Worm (Caenorhabditis elegans) whole organism, L1 larva: Measurements from ENCODE around the gene Y38C1AA.1.

Source experiments
- C16A3.4 ChIP-seq: fragments of 150-350 bp; optimal IDR thresholded peaks from 2 replicates; lab custom pipeline; 2014; ENCODE audit warnings: missing biosample characterization, missing genetic modification characterization
- C34B4.2 ChIP-seq: sonication (generic microtip); optimal IDR thresholded peaks from 2 replicates; lab custom pipeline; 2017; ENCODE audit warnings: mild to moderate bottlenecking, missing genetic modification characterization, missing compliant biosample characterization
- aha-1 ChIP-seq: fragments of 150-350 bp; optimal IDR thresholded peaks from 2 replicates; lab custom pipeline; 2014; ENCODE audit warnings: missing biosample characterization, missing genetic modification characterization
- alr-1 ChIP-seq: fragments of 200-800 bp; sonication (Bioruptor generic); optimal IDR thresholded peaks from 2 replicates; lab custom pipeline; 2018; ENCODE audit warnings: borderline replicate concordance, mild to moderate bottlenecking, missing genetic modification characterization, missing compliant biosample characterization
- blmp-1 ChIP-seq: fragments of 150-350 bp; optimal IDR thresholded peaks from 2 replicates; lab custom pipeline; 2014; ENCODE audit warnings: missing biosample characterization, missing genetic modification characterization
- ceh-63 ChIP-seq: fragments of 200-800 bp; sonication (Bioruptor generic); optimal IDR thresholded peaks from 2 replicates; lab custom pipeline; 2018; ENCODE audit warnings: mild to moderate bottlenecking, missing genetic modification characterization, missing compliant biosample characterization
- ceh-8 ChIP-seq: fragments of 200-800 bp; sonication (Bioruptor generic); optimal IDR thresholded peaks from 2 replicates; lab custom pipeline; 2018; ENCODE audit warnings: mild to moderate bottlenecking, missing genetic modification characterization, moderate library complexity, missing compliant biosample characterization
- ceh-82 ChIP-seq, 3 experiments: fragments of 150-350 bp in 1 of 3; sonication (generic microtip) in 2 of 3; optimal IDR thresholded peaks; 2 replicates each; lab custom pipeline; 2014 to 2017; ENCODE audit warnings: missing biosample characterization in 3 of 3, missing genetic modification characterization in 3 of 3
- ceh-88 ChIP-seq: fragments of 200-800 bp; sonication (Bioruptor generic); IDR thresholded peaks from 2 replicates; pipeline ENCODE4 v1.3.6; 2022; ENCODE audit warnings: missing genetic modification characterization, missing compliant biosample characterization
- dpl-1 ChIP-seq, 3 experiments: fragments of 150-350 bp in 2 of 3; sonication (generic microtip) in 1 of 3; optimal IDR thresholded peaks; 2 replicates each; lab custom pipeline; 2014 to 2017; ENCODE audit warnings: missing biosample characterization in 3 of 3, missing genetic modification characterization in 3 of 3, missing genetic modification reagents in 3 of 3
- dsc-1 ChIP-seq: sonication (generic microtip); optimal IDR thresholded peaks from 2 replicates; lab custom pipeline; 2016; ENCODE audit warnings: mild to moderate bottlenecking, missing genetic modification characterization, missing compliant biosample characterization
- efl-1 ChIP-seq, 4 experiments: fragments of 150-350 bp; optimal IDR thresholded peaks in 3 of 4; peaks in 1 of 4; 1 replicate in 1 of 4; 2 replicates in 3 of 4; lab custom pipeline; 2014; ENCODE audit warnings: missing biosample characterization in 2 of 4, missing genetic modification characterization in 2 of 4, missing genetic modification reagents in 2 of 4
- efl-3 ChIP-seq: fragments of 200-800 bp; sonication (Bioruptor generic); optimal IDR thresholded peaks from 2 replicates; lab custom pipeline; 2018; ENCODE audit warnings: mild to moderate bottlenecking, missing genetic modification characterization, missing compliant biosample characterization
- ets-5 ChIP-seq: fragments of 200-800 bp; sonication (Bioruptor generic); IDR thresholded peaks from 2 replicates; pipeline ENCODE4 v1.3.6; 2022; ENCODE audit warnings: missing genetic modification characterization, missing compliant biosample characterization
- fkh-10 ChIP-seq: sonication (generic microtip); optimal IDR thresholded peaks from 2 replicates; lab custom pipeline; 2017; ENCODE audit warnings: missing biosample characterization, missing genetic modification reagents, missing genetic modification characterization
- fkh-4 ChIP-seq: sonication (generic microtip); optimal IDR thresholded peaks from 2 replicates; lab custom pipeline; 2016; ENCODE audit warnings: missing compliant biosample characterization, missing genetic modification characterization, borderline replicate concordance
- fkh-8 ChIP-seq: sonication (generic microtip); optimal IDR thresholded peaks from 2 replicates; lab custom pipeline; 2016; ENCODE audit warnings: mild to moderate bottlenecking, missing genetic modification characterization, missing compliant biosample characterization
- grh-1 ChIP-seq: fragments of 200-800 bp; sonication (Bioruptor generic); IDR thresholded peaks from 2 replicates; pipeline ENCODE4 v1.3.6; 2022; ENCODE audit warnings: missing genetic modification reagents, missing genetic modification characterization, missing compliant biosample characterization
- hlh-4 ChIP-seq: sonication (generic microtip); optimal IDR thresholded peaks from 2 replicates; lab custom pipeline; 2016; ENCODE audit warnings: mild to moderate bottlenecking, missing genetic modification characterization, missing compliant biosample characterization
- lin-14 ChIP-seq: fragments of 200-800 bp; sonication (Bioruptor generic); optimal IDR thresholded peaks from 2 replicates; lab custom pipeline; 2018; ENCODE audit warnings: mild to moderate bottlenecking, missing genetic modification characterization, moderate library complexity, missing compliant biosample characterization
- lin-15B ChIP-seq: fragments of 150-350 bp; sonication (generic microtip); optimal IDR thresholded peaks from 3 replicates; lab custom pipeline; 2014; ENCODE audit warnings: missing biosample characterization, missing genetic modification characterization
- lin-35 ChIP-seq, 2 experiments: fragments of 150-350 bp; optimal IDR thresholded peaks; 2 replicates each; lab custom pipeline; 2014; ENCODE audit warnings: missing biosample characterization in 2 of 2, missing genetic modification characterization in 2 of 2, missing genetic modification reagents in 2 of 2
- lin-39 ChIP-seq: fragments of 150-350 bp; optimal IDR thresholded peaks from 2 replicates; lab custom pipeline; 2014; ENCODE audit warnings: missing biosample characterization, missing genetic modification reagents, missing genetic modification characterization
- mdl-1 ChIP-seq, 2 experiments: fragments of 150-350 bp; optimal IDR thresholded peaks; 2 replicates each; lab custom pipeline; 2014 to 2017; ENCODE audit warnings: missing biosample characterization in 2 of 2, missing genetic modification characterization in 2 of 2, inconsistent platforms in 1 of 2
- mep-1 ChIP-seq: fragments of 150-350 bp; optimal IDR thresholded peaks from 2 replicates; lab custom pipeline; 2014; ENCODE audit warnings: missing biosample characterization, missing genetic modification characterization
- nhr-19 ChIP-seq: fragments of 200-800 bp; sonication (Bioruptor generic); conservative IDR thresholded peaks from 2 replicates; pipeline ENCODE4 v1.3.6; 2022; ENCODE audit warnings: missing genetic modification characterization, missing compliant biosample characterization
- nhr-20 ChIP-seq: sonication (generic microtip); optimal IDR thresholded peaks from 2 replicates; lab custom pipeline; 2016; ENCODE audit warnings: mild to moderate bottlenecking, missing genetic modification characterization, missing compliant biosample characterization
- nhr-85 ChIP-seq: sonication (generic microtip); peaks from one replicate; lab custom pipeline; 2016; ENCODE audit warnings: missing genetic modification characterization, inconsistent platforms, missing compliant biosample characterization
- pag-3 ChIP-seq: sonication (generic microtip); optimal IDR thresholded peaks from 2 replicates; lab custom pipeline; 2017; ENCODE audit warnings: missing genetic modification characterization, mild to moderate bottlenecking, missing compliant biosample characterization, antibody characterized with exemption, borderline replicate concordance; ENCODE audit not compliant: insufficient read depth
- snpc-4 ChIP-seq: fragments of 150-350 bp; optimal IDR thresholded peaks from 2 replicates; lab custom pipeline; 2014; ENCODE audit warnings: missing biosample characterization, missing genetic modification characterization
- snu-23 ChIP-seq: sonication (generic microtip); optimal IDR thresholded peaks from 2 replicates; lab custom pipeline; 2016; ENCODE audit warnings: missing genetic modification characterization, missing compliant biosample characterization
- sox-4 ChIP-seq: sonication (generic microtip); optimal IDR thresholded peaks from 2 replicates; lab custom pipeline; 2016; ENCODE audit warnings: missing genetic modification characterization, missing compliant biosample characterization
- sup-37 ChIP-seq: fragments of 200-800 bp; sonication (Bioruptor generic); optimal IDR thresholded peaks from 2 replicates; lab custom pipeline; 2018; ENCODE audit warnings: mild to moderate bottlenecking, missing genetic modification characterization, missing compliant biosample characterization
- tbx-2 ChIP-seq: sonication (generic microtip); optimal IDR thresholded peaks from 2 replicates; lab custom pipeline; 2016; ENCODE audit warnings: missing genetic modification characterization, missing compliant biosample characterization
- unc-130 ChIP-seq: fragments of 150-350 bp; optimal IDR thresholded peaks from 2 replicates; lab custom pipeline; 2017; ENCODE audit warnings: missing biosample characterization, missing genetic modification characterization, inconsistent platforms
- unc-86 ChIP-seq: sonication (generic microtip); optimal IDR thresholded peaks from 2 replicates; lab custom pipeline; 2016; ENCODE audit warnings: missing genetic modification characterization, missing compliant biosample characterization
- unc-98 ChIP-seq: fragments of 200-800 bp; sonication (Bioruptor generic); IDR thresholded peaks from 2 replicates; pipeline ENCODE4 v1.3.6; 2022; ENCODE audit warnings: missing genetic modification characterization, missing compliant biosample characterization
- zag-1 ChIP-seq: fragments of 150-350 bp; optimal IDR thresholded peaks from 2 replicates; lab custom pipeline; 2014; ENCODE audit warnings: missing biosample characterization, missing genetic modification characterization
- zip-4 ChIP-seq: fragments of 200-800 bp; sonication (Bioruptor generic); optimal IDR thresholded peaks from 2 replicates; lab custom pipeline; 2018; ENCODE audit warnings: mild to moderate bottlenecking, missing genetic modification characterization, moderate library complexity, missing compliant biosample characterization
- ztf-11 ChIP-seq, 2 experiments: sonication (generic microtip); optimal IDR thresholded peaks; 2 replicates each; lab custom pipeline; 2016 to 2017; ENCODE audit warnings: missing genetic modification characterization in 2 of 2, missing biosample characterization in 1 of 2, missing compliant biosample characterization in 1 of 2

Y38C1AA.1 gene

DNA sequence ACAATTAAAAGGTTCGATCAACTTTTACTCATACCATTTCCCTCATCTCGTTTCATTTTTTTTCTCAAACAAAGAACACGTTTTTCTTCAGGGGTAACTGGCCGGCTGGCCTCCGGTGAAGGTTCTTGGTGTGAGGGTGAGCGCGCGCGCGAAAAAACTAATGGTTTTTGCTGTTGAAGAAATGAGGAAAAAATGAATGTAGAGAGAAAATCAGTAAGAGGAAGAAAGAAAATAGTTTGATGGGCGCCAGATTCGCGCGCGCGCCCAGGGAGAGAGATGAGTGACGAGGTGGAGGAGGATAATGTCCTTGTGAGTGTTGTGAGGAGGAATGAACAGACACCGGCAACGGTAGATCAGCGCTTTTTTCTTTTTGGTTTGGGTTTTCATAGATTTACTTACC lies 36.9 kb upstream of the Y38C1AA.1 start:
- no peak for TF ChIP-seq hlh-4 (tag; lab: Kevin White, UChicago)
- no peak for TF ChIP-seq fkh-10 (GFP tag; lab: Kevin White, UChicago)
- peak in 1 of 3 experiments; percentile 38 for TF ChIP-seq dpl-1 (GFP tag; optimal IDR thresholded peaks at IDR 0.05; lab: Kevin White, UChicago)
- no peak for TF ChIP-seq unc-86 (tag; lab: Kevin White, UChicago)
- TF ChIP-seq ceh-63 (GFP tag; lab: Kevin White, UChicago) = no peak
- no peak for TF ChIP-seq zip-4 (GFP tag; lab: Kevin White, UChicago)
- no peak for TF ChIP-seq tbx-2 (tag; lab: Kevin White, UChicago)
- no peak for TF ChIP-seq unc-130 (tag; lab: Kevin White, UChicago)
- no peak for TF ChIP-seq lin-39 (tag; lab: Kevin White, UChicago)
- TF ChIP-seq snu-23 (GFP tag; lab: Kevin White, UChicago) = peak; percentile 33
- no peak for TF ChIP-seq dsc-1 (tag; lab: Kevin White, UChicago)
- TF ChIP-seq ceh-88 (GFP tag; lab: Robert Waterston, UW) = no peak
- no peak for TF ChIP-seq efl-1 (optimal IDR thresholded peaks at IDR 0.05; lab: Kevin White, UChicago)
- TF ChIP-seq efl-1 (GFP tag; optimal IDR thresholded peaks at IDR 0.05 in 1 of 2; lab: Kevin White, UChicago) = no peak
- no peak for TF ChIP-seq sox-4
- TF ChIP-seq lin-35 (GFP tag; optimal IDR thresholded peaks at IDR 0.05; lab: Kevin White, UChicago) = peak in 1 of 2 experiments; percentile 40
- no peak for TF ChIP-seq alr-1
- no peak for TF ChIP-seq fkh-8 (tag; lab: Kevin White, UChicago)
- TF ChIP-seq mep-1 (tag; lab: Kevin White, UChicago) = peak; percentile 31
- no peak for TF ChIP-seq aha-1 (tag; lab: Kevin White, UChicago)
- TF ChIP-seq ets-5 (GFP tag; lab: Robert Waterston, UW) = no peak
- no peak for TF ChIP-seq ceh-8 (GFP tag; lab: Kevin White, UChicago)
- TF ChIP-seq lin-15B (tag; lab: Kevin White, UChicago) = no peak
- TF ChIP-seq unc-98 (GFP tag; lab: Robert Waterston, UW) = no peak
- TF ChIP-seq grh-1 (GFP tag; lab: Robert Waterston, UW) = no peak
- peak; percentile 12 for TF ChIP-seq nhr-20
- peak; percentile 89 for TF ChIP-seq blmp-1 (tag; lab: Kevin White, UChicago)
- TF ChIP-seq pag-3 = no peak
- peak in 1 of 3 experiments; percentile 10 for TF ChIP-seq ceh-82 (tag; optimal IDR thresholded peaks at IDR 0.05; lab: Kevin White, UChicago)
- TF ChIP-seq sup-37 (GFP tag; lab: Kevin White, UChicago) = no peak
- TF ChIP-seq C16A3.4 (tag; lab: Kevin White, UChicago) = no peak
- TF ChIP-seq snpc-4 (tag; lab: Kevin White, UChicago) = no peak
- no peak for TF ChIP-seq zag-1
- peak; percentile 74 for TF ChIP-seq lin-14 (GFP tag; lab: Kevin White, UChicago)
- no peak for TF ChIP-seq fkh-4 (tag; lab: Kevin White, UChicago)
- TF ChIP-seq C34B4.2 (tag; lab: Kevin White, UChicago) = no peak

DNA sequence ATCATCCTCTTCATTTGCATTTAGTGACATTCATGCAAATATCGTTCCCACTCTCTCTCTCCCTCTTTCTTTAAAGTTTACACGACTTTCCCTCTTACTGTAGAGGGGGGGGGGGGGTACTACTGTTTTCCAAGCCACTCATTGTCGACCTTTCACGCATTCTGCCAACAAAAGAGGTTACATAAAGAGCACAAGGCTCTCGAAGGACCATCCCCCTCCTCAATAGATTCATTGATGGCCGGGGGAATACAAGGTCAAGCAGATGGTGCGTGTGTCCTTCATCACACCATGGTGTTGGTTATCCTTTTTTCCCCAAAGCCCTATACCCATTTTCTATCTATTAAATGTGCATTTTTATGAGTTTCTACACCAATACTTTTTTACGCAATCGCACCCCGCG lies 35.0 kb upstream of the Y38C1AA.1 start:
- TF ChIP-seq mdl-1 (tag; optimal IDR thresholded peaks at IDR 0.05; lab: Kevin White, UChicago) (no peak), nhr-19 (GFP tag; lab: Robert Waterston, UW) (no peak), efl-3 (GFP tag; lab: Kevin White, UChicago) (no peak)

- TF ChIP-seq unc-98 (GFP tag; lab: Robert Waterston, UW) = no peak
- TF ChIP-seq ztf-11 (tag; optimal IDR thresholded peaks at IDR 0.05; lab: Kevin White, UChicago) = peak in 1 of 2 experiments; percentile 37
- peak; percentile 22 for TF ChIP-seq tbx-2 (tag; lab: Kevin White, UChicago)
- peak; percentile 36 for TF ChIP-seq blmp-1 (tag; lab: Kevin White, UChicago)
- TF ChIP-seq nhr-85 (tag; lab: Kevin White, UChicago) = peak; percentile 60
Observed at ce11 chrIV:174115-174514, 33.9 kb upstream of the Y38C1AA.1 start.
